Fruit fly (Drosophila melanogaster): ENCODE measurements around the gene emb.

Gene emb

DNA sequence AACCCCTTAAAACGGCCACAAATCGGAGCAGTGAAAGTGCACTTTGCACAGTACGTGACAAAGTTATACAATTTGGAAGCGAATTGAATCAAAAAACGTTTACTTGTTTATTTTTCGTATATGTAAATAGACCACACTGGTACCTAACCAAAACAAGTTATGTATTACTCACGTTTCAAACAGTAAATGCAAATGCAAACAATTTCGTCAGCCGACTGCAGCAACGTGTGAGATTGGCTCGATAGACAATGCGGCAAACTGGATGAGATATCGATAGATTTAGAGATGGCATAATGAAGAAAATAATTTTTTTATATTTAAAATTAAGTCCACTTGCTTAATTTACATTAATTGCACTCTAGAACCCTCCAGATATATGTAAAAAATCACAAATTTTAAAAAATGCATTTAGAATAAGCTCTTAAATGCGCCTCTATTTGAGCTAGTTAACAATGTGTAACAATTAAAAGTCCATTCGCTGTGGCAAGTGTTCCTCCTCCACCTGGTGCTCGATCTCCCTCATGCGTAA, 21.8 kb upstream of the emb start, which contains the start of gene AlaRS (continued):
- TF ChIP-seq lmd (GFP tag; IDR thresholded peaks at IDR 0.05) (0 out of 2 replicates have a peak, but pooled peaks have one; percentile 14), stc (GFP tag; IDR thresholded peaks at IDR 0.05) (0 out of 2 replicates have a peak, but pooled peaks have one; percentile 21), eve (GFP tag; optimal IDR thresholded peaks at IDR 0.05) (no peak), CG17568 (GFP tag; optimal IDR thresholded peaks at IDR 0.05) (peak; percentile 29), CG4328 (GFP tag; optimal IDR thresholded peaks at IDR 0.05) (peak; percentile 27), gfzf (GFP tag; optimal IDR thresholded peaks at IDR 0.05) (no peak), Poxn (GFP tag; IDR thresholded peaks at IDR 0.05) (no peak), chn (GFP tag; optimal IDR thresholded peaks at IDR 0.05) (no peak), CG31441 (GFP tag; IDR thresholded peaks at IDR 0.05) (peak; percentile 49; the same call in 1 of the 2 replicates), Fer1 (GFP tag; optimal IDR thresholded peaks at IDR 0.05) (peak; percentile 57), CG18262 (tag; optimal IDR thresholded peaks at IDR 0.05) (peak; percentile 53), nerfin-2 (GFP tag; IDR thresholded peaks at IDR 0.05; ENCODE audit: partially characterized antibody) (peak; percentile 36; the same call in 1 of the 2 replicates), CG6654 (GFP tag; optimal IDR thresholded peaks at IDR 0.05) (no peak), Dp (GFP tag; optimal IDR thresholded peaks at IDR 0.05) (peak; percentile 24), CG30403 (GFP tag; optimal IDR thresholded peaks at IDR 0.05) (peak; percentile 58), Chrac-16 (GFP tag; optimal IDR thresholded peaks at IDR 0.05) (peak; percentile 16), Ravus (GFP tag; IDR thresholded peaks at IDR 0.05) (no peak), CG43689 (GFP tag; IDR thresholded peaks at IDR 0.05) (no peak), ttk (GFP tag; IDR thresholded peaks at IDR 0.05) (no peak), tap (tag; optimal IDR thresholded peaks at IDR 0.05) (peak; percentile 4), CG3726 (GFP tag; IDR thresholded peaks at IDR 0.05) (no peak), PHDP (tag; optimal IDR thresholded peaks at IDR 0.05) (peak; percentile 47), fd102C (GFP tag; optimal IDR thresholded peaks at IDR 0.05) (no peak), NC2α (GFP tag; optimal IDR thresholded peaks at IDR 0.05) (no peak), HLHmδ (GFP tag; optimal IDR thresholded peaks at IDR 0.05) (no peak), Scr (GFP tag; IDR thresholded peaks at IDR 0.05; ENCODE audit: partially characterized antibody) (peak; percentile 75), Optix (GFP tag; IDR thresholded peaks at IDR 0.05) (no peak), Dek (tag; optimal IDR thresholded peaks at IDR 0.05) (no peak), tup (GFP tag; optimal IDR thresholded peaks at IDR 0.05) (no peak), mirr (GFP tag; optimal IDR thresholded peaks at IDR 0.05) (no peak), CG15696 (tag; optimal IDR thresholded peaks at IDR 0.05) (no peak), inv (GFP tag; IDR thresholded peaks at IDR 0.05; ENCODE audit: partially characterized antibody) (peak; percentile 46), CG31224 (GFP tag; IDR thresholded peaks at IDR 0.05) (no peak), NfI (GFP tag; optimal IDR thresholded peaks at IDR 0.05) (peak; percentile 4), CG11695 (GFP tag; IDR thresholded peaks at IDR 0.05) (no peak), CG11723 (GFP tag; optimal IDR thresholded peaks at IDR 0.05) (peak; percentile 22), MBD-R2 (GFP tag; IDR thresholded peaks at IDR 0.05) (peak; percentile 72), Usf (GFP tag; optimal IDR thresholded peaks at IDR 0.05) (no peak), CG10462 (GFP tag; optimal IDR thresholded peaks at IDR 0.05) (no peak), CG16779 (GFP tag; IDR thresholded peaks at IDR 0.05) (no peak), chif (GFP tag; optimal IDR thresholded peaks at IDR 0.05) (no peak), Rfx (GFP tag; IDR thresholded peaks at IDR 0.05) (peak; percentile 41; the same call in 1 of the 2 replicates), CG4404 (GFP tag; IDR thresholded peaks at IDR 0.05) (no peak), Ptx1 (GFP tag; IDR thresholded peaks at IDR 0.05) (0 out of 2 replicates have a peak, but pooled peaks have one; percentile 7), hkb (optimal IDR thresholded peaks at IDR 0.05) (no peak), hkb (GFP tag; IDR thresholded peaks at IDR 0.05) (no peak; the same call in 1 of the 2 replicates), CG17328 (GFP tag; IDR thresholded peaks at IDR 0.05) (peak; percentile 23; the same call in 1 of the 2 replicates), fd64A (GFP tag; optimal IDR thresholded peaks at IDR 0.05) (no peak), Xrp1 (GFP tag; IDR thresholded peaks at IDR 0.05) (peak; percentile 60; the same call in 1 of the 2 replicates), CG3065 (GFP tag; optimal IDR thresholded peaks at IDR 0.05) (no peak), CG13894 (tag; optimal IDR thresholded peaks at IDR 0.05) (no peak)
